Fruit fly (Drosophila melanogaster): ENCODE measurements around the gene Cpr76Ba.

- TF ChIP-seq cnc (optimal IDR thresholded peaks at IDR 0.05), result no peak
- TF ChIP-seq Clk (GFP tag; optimal IDR thresholded peaks at IDR 0.05), result no peak
Observed at dm6 chr3L:19512672-19513071, 5.5 kb downstream of the Cpr76Ba start.
